Worm (Caenorhabditis elegans): ENCODE data around the gene cutc-1.

The cutc-1 gene

ce11 chrIII:8417968-8418267 is 14.5 kb upstream of the cutc-1 start, which contains the start of gene sor-1:
Gene sor-1 (plus strand): TSS chrIII:8418168.
- TF ChIP-seq nhr-2 (tag; optimal IDR thresholded peaks at IDR 0.05) (no peak), nhr-76 (tag; optimal IDR thresholded peaks at IDR 0.05) (no peak), unc-120 (tag; optimal IDR thresholded peaks at IDR 0.05; ENCODE audit: poor library complexity, severe bottlenecking) (no peak), nhr-12 (tag; optimal IDR thresholded peaks at IDR 0.05) (no peak)

ce11 chrIII:8417192-8417967 is 14.0 kb upstream of the cutc-1 start:
- TF ChIP-seq ceh-43 (GFP tag; optimal IDR thresholded peaks at IDR 0.05) (peak; percentile 23), mls-2 (tag; optimal IDR thresholded peaks at IDR 0.05) (peak; percentile 83), drap-1 (GFP tag; optimal IDR thresholded peaks at IDR 0.05) (peak; percentile 44), ceh-39 (tag; optimal IDR thresholded peaks at IDR 0.05) (peak; percentile 95), mab-5 (tag; optimal IDR thresholded peaks at IDR 0.05) (peak; percentile 46), M03D4.4 (tag; optimal IDR thresholded peaks at IDR 0.05) (peak; percentile 71), unc-120 (tag; optimal IDR thresholded peaks at IDR 0.05; ENCODE audit: poor library complexity, severe bottlenecking) (peak; percentile 92), nhr-2 (tag; optimal IDR thresholded peaks at IDR 0.05) (peak; percentile 13), flh-1 (GFP tag; optimal IDR thresholded peaks at IDR 0.05) (no peak), nhr-237 (tag; optimal IDR thresholded peaks at IDR 0.05) (peak; percentile 75), cnd-1 (tag; optimal IDR thresholded peaks at IDR 0.05) (no peak), ceh-83 (GFP tag; optimal IDR thresholded peaks at IDR 0.05) (peak; percentile 61), hlh-1 (tag; optimal IDR thresholded peaks at IDR 0.05) (peak; percentile 45), unc-62 (GFP tag; optimal IDR thresholded peaks at IDR 0.05) (peak; percentile 98), nhr-12 (tag; optimal IDR thresholded peaks at IDR 0.05) (peak; percentile 61), tbx-8 (GFP tag; optimal IDR thresholded peaks at IDR 0.05) (no peak), unc-39 (tag; optimal IDR thresholded peaks at IDR 0.05) (peak; percentile 78), elt-1 (tag; optimal IDR thresholded peaks at IDR 0.05; ENCODE audit: borderline replicate concordance, insufficient read depth) (no peak), mep-1 (tag; optimal IDR thresholded peaks at IDR 0.05) (peak; percentile 62), ham-2 (GFP tag; optimal IDR thresholded peaks at IDR 0.05) (peak; percentile 86), lin-13 (tag; optimal IDR thresholded peaks at IDR 0.05) (peak; percentile 64), pha-4 (tag; optimal IDR thresholded peaks at IDR 0.05) (peak; percentile 91), blmp-1 (tag; optimal IDR thresholded peaks at IDR 0.05) (no peak), sem-2 (GFP tag; optimal IDR thresholded peaks at IDR 0.05) (no peak), ztf-11 (tag; optimal IDR thresholded peaks at IDR 0.05) (peak; percentile 81), ces-1 (GFP tag; optimal IDR thresholded peaks at IDR 0.05) (peak; percentile 96), lsy-2 (tag; optimal IDR thresholded peaks at IDR 0.05) (peak; percentile 96), sptf-1 (tag; optimal IDR thresholded peaks at IDR 0.05) (peak; percentile 54), elt-3 (tag; optimal IDR thresholded peaks at IDR 0.05) (no peak)

ce11 chrIII:8416871-8417191 is 13.4 kb upstream of the cutc-1 start:
- TF ChIP-seq hlh-1 (tag; optimal IDR thresholded peaks at IDR 0.05) = no peak
- TF ChIP-seq blmp-1 (tag; optimal IDR thresholded peaks at IDR 0.05) = peak; percentile 37
- TF ChIP-seq ces-1 (GFP tag; optimal IDR thresholded peaks at IDR 0.05) = peak; percentile 99

DNA sequence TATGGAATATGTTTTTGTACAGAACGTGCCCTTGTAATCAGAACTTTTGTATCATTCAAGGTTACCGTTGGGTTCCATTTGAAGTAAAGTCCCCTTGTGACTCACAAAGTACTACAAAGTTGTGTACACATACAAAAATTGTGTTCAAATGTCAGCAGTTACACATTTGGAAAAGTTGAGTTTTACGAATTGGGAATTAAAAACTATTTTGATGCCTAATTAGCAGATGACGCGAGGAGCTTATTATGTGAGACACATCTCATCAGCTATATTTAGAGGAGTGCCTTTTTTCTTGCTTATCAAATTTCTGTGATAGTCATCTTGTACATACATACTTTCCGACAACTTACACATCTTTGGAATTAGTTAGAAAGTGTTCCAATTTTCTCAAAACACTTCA is 10.1 kb upstream of the cutc-1 start:
- TF ChIP-seq tbx-8 (GFP tag; optimal IDR thresholded peaks at IDR 0.05) = no peak
- no peak for TF ChIP-seq ceh-83 (GFP tag; optimal IDR thresholded peaks at IDR 0.05)
- no peak for TF ChIP-seq ztf-11 (tag; optimal IDR thresholded peaks at IDR 0.05)
- no peak for TF ChIP-seq lin-32 (GFP tag; optimal IDR thresholded peaks at IDR 0.05)
- no peak for TF ChIP-seq mep-1 (tag; optimal IDR thresholded peaks at IDR 0.05)
- TF ChIP-seq zip-8 (tag; optimal IDR thresholded peaks at IDR 0.05) = no peak
- TF ChIP-seq elt-3 (tag; optimal IDR thresholded peaks at IDR 0.05) = no peak
- no peak for TF ChIP-seq blmp-1 (tag; optimal IDR thresholded peaks at IDR 0.05)

DNA sequence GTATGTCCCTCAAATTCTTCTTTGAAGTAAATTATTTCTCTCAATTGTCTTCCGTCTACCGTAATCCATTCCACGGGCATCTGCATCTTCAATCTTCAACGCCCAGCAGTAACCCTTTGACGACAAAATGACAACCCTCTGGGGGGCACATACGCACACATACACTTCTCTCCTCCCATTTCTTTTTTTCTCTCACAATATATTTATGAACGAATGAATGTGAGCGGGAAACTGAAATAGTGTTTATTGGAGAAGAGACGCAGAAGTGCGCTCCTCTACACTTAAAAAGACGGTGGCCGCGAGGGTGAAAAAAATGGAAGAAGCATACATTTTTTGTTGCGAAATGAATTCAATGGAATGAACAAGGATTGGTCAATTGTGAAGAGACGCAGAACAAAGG is 8.6 kb upstream of the cutc-1 start:
- TF ChIP-seq M03D4.4 (tag; optimal IDR thresholded peaks at IDR 0.05) (no peak), unc-120 (tag; optimal IDR thresholded peaks at IDR 0.05; ENCODE audit: poor library complexity, severe bottlenecking) (peak; percentile 31), lin-13 (tag; optimal IDR thresholded peaks at IDR 0.05) (no peak), ceh-43 (GFP tag; optimal IDR thresholded peaks at IDR 0.05) (no peak), blmp-1 (tag; optimal IDR thresholded peaks at IDR 0.05) (no peak), mab-5 (tag; optimal IDR thresholded peaks at IDR 0.05) (no peak), ces-1 (GFP tag; optimal IDR thresholded peaks at IDR 0.05) (peak; percentile 77), mep-1 (tag; optimal IDR thresholded peaks at IDR 0.05) (peak; percentile 74), bed-3 (GFP tag; optimal IDR thresholded peaks at IDR 0.05) (no peak), drap-1 (GFP tag; optimal IDR thresholded peaks at IDR 0.05) (peak; percentile 5), elt-1 (tag; optimal IDR thresholded peaks at IDR 0.05; ENCODE audit: borderline replicate concordance, insufficient read depth) (no peak), nhr-76 (tag; optimal IDR thresholded peaks at IDR 0.05) (no peak), sem-2 (GFP tag; optimal IDR thresholded peaks at IDR 0.05) (no peak), nhr-2 (tag; optimal IDR thresholded peaks at IDR 0.05) (peak; percentile 30), ceh-83 (GFP tag; optimal IDR thresholded peaks at IDR 0.05) (no peak), hlh-1 (tag; optimal IDR thresholded peaks at IDR 0.05) (peak; percentile 70), sptf-1 (tag; optimal IDR thresholded peaks at IDR 0.05) (peak; percentile 46), lsy-2 (tag; optimal IDR thresholded peaks at IDR 0.05) (peak; percentile 80), zip-8 (tag; optimal IDR thresholded peaks at IDR 0.05) (no peak), elt-3 (tag; optimal IDR thresholded peaks at IDR 0.05) (no peak), pha-4 (tag; optimal IDR thresholded peaks at IDR 0.05) (no peak), mls-2 (tag; optimal IDR thresholded peaks at IDR 0.05) (peak; percentile 62), nhr-237 (tag; optimal IDR thresholded peaks at IDR 0.05) (peak; percentile 47), ceh-39 (tag; optimal IDR thresholded peaks at IDR 0.05) (no peak), tbx-8 (GFP tag; optimal IDR thresholded peaks at IDR 0.05) (no peak), nhr-12 (tag; optimal IDR thresholded peaks at IDR 0.05) (no peak), nhr-28 (tag; optimal IDR thresholded peaks at IDR 0.05) (no peak), snpc-4 (tag; optimal IDR thresholded peaks at IDR 0.05) (no peak), flh-1 (GFP tag; optimal IDR thresholded peaks at IDR 0.05) (no peak), ztf-11 (tag; optimal IDR thresholded peaks at IDR 0.05) (no peak), cnd-1 (tag; optimal IDR thresholded peaks at IDR 0.05) (no peak), ham-2 (GFP tag; optimal IDR thresholded peaks at IDR 0.05) (peak; percentile 30), unc-39 (tag; optimal IDR thresholded peaks at IDR 0.05) (no peak), unc-62 (GFP tag; optimal IDR thresholded peaks at IDR 0.05) (peak; percentile 90), lin-32 (GFP tag; optimal IDR thresholded peaks at IDR 0.05) (no peak)

Measured in whole organism, mixed stage, embryonic.